Fruit fly (Drosophila melanogaster) whole organism, embryonic: ENCODE results near the gene MESR3.
A peak's percentile ranks its signal among the peaks of the same experiment; 100 is the strongest.

Experiments used
- ATbp ChIP-seq: fragments of 200-800 bp; sonication (Bioruptor generic); optimal IDR thresholded peaks from 2 replicates; lab custom pipeline; 2017; ENCODE audit warnings: missing biosample characterization, mild to moderate bottlenecking, missing genetic modification characterization, missing genetic modification reagents
- CG12219 ChIP-seq: fragments of 200-800 bp; sonication (Bioruptor generic); optimal IDR thresholded peaks from 3 replicates; lab custom pipeline; 2018; ENCODE audit warnings: missing biosample characterization, mild to moderate bottlenecking, missing genetic modification characterization
- CG14441 ChIP-seq: fragments of 200-800 bp; sonication (Bioruptor generic); IDR thresholded peaks from 2 replicates; pipeline ENCODE4 v1.3.6; 2022; ENCODE audit warnings: missing biosample characterization, missing genetic modification characterization
- CG15073 ChIP-seq: fragments of 200-800 bp; sonication (Bioruptor generic); optimal IDR thresholded peaks from 2 replicates; lab custom pipeline; 2016; ENCODE audit warnings: missing biosample characterization, missing genetic modification characterization
- CG15696 ChIP-seq: fragments of 200-800 bp; sonication (Bioruptor generic); optimal IDR thresholded peaks from 2 replicates; lab custom pipeline; 2019; ENCODE audit warnings: missing biosample characterization, mild to moderate bottlenecking, missing genetic modification characterization, moderate library complexity
- CG17328 ChIP-seq: fragments of 200-800 bp; sonication (Bioruptor generic); IDR thresholded peaks from 2 replicates; pipeline ENCODE4 v1.3.6; 2022; ENCODE audit warnings: missing biosample characterization, missing genetic modification characterization
- CG17361 ChIP-seq: fragments of 200-800 bp; sonication (Bioruptor generic); IDR thresholded peaks from 3 replicates; pipeline ENCODE4 v1.3.6; 2022; ENCODE audit warnings: missing biosample characterization, missing genetic modification characterization
- CG2712 ChIP-seq: fragments of 200-800 bp; optimal IDR thresholded peaks from 3 replicates; lab custom pipeline; 2019; ENCODE audit warnings: missing biosample characterization, mild to moderate bottlenecking, missing genetic modification characterization, moderate library complexity
- CG4854 ChIP-seq: fragments of 200-800 bp; sonication (Bioruptor generic); optimal IDR thresholded peaks from 2 replicates; lab custom pipeline; 2016; ENCODE audit warnings: missing biosample characterization, missing genetic modification characterization, inconsistent platforms
- CG7372 ChIP-seq: fragments of 200-800 bp; sonication (Bioruptor generic); IDR thresholded peaks from 2 replicates; pipeline ENCODE4 v1.3.6; 2022; ENCODE audit warnings: missing biosample characterization, missing genetic modification characterization
- CG7556 ChIP-seq: fragments of 200-800 bp; sonication (Bioruptor generic); optimal IDR thresholded peaks from 2 replicates; lab custom pipeline; 2017; ENCODE audit warnings: missing biosample characterization, mild to moderate bottlenecking, missing genetic modification characterization
- CG8924 ChIP-seq: fragments of 200-800 bp; optimal IDR thresholded peaks from 3 replicates; lab custom pipeline; 2019; ENCODE audit warnings: missing biosample characterization, mild to moderate bottlenecking, missing genetic modification characterization, moderate library complexity
- HHEX ChIP-seq: fragments of 200-800 bp; sonication (Bioruptor generic); optimal IDR thresholded peaks from 3 replicates; lab custom pipeline; 2017; ENCODE audit warnings: missing biosample characterization, mild to moderate bottlenecking, missing genetic modification characterization, missing genetic modification reagents
- HLH3B ChIP-seq: fragments of 200-800 bp; sonication (Bioruptor generic); IDR thresholded peaks from 2 replicates; pipeline ENCODE4 v1.3.6; 2022; ENCODE audit warnings: missing biosample characterization, missing genetic modification characterization
- Hr51 ChIP-seq, 2 experiments: fragments of 200-800 bp; sonication (Bioruptor generic); optimal IDR thresholded peaks; 2 replicates in 1 of 2; 3 replicates in 1 of 2; lab custom pipeline; 2016 to 2018; ENCODE audit warnings: missing biosample characterization in 2 of 2, missing genetic modification characterization in 2 of 2, mild to moderate bottlenecking in 1 of 2, moderate library complexity in 1 of 2
- Lhr ChIP-seq: fragments of 200-800 bp; sonication (Bioruptor generic); optimal IDR thresholded peaks from 3 replicates; lab custom pipeline; 2017; ENCODE audit warnings: mild to moderate bottlenecking, missing biosample characterization, missing genetic modification reagents, missing genetic modification characterization
- Oli ChIP-seq: fragments of 200-800 bp; sonication (Bioruptor generic); optimal IDR thresholded peaks from 2 replicates; lab custom pipeline; 2018; ENCODE audit warnings: missing biosample characterization, mild to moderate bottlenecking, missing genetic modification characterization, moderate library complexity
- Pdp1 ChIP-seq, 2 experiments: fragments of 200-800 bp; sonication (Bioruptor generic); optimal IDR thresholded peaks; 3 replicates each; lab custom pipeline; 2016; ENCODE audit warnings: missing biosample characterization in 2 of 2, missing genetic modification characterization in 2 of 2, mild to moderate bottlenecking in 1 of 2, moderate library complexity in 1 of 2
- Scr ChIP-seq: fragments of 200-800 bp; sonication (Bioruptor generic); IDR thresholded peaks from 2 replicates; pipeline ENCODE4 v1.3.6; 2022; ENCODE audit warnings: missing biosample characterization, missing genetic modification characterization; ENCODE audit not compliant: partially characterized antibody
- Trl ChIP-seq, 3 experiments: fragments of >200 bp in 2 of 3; fragments of 200-800 bp in 1 of 3; sonication (Bioruptor generic) in 1 of 3; optimal IDR thresholded peaks; 2 replicates in 1 of 3; 3 replicates in 2 of 3; lab custom pipeline; 2016 to 2017; ENCODE audit warnings: missing biosample characterization in 1 of 3, missing genetic modification characterization in 1 of 3
- ara ChIP-seq: fragments of 200-800 bp; sonication (Bioruptor generic); IDR thresholded peaks from 2 replicates; pipeline ENCODE4 v1.3.6; 2022; ENCODE audit warnings: missing biosample characterization, missing genetic modification characterization
- ase ChIP-seq: fragments of 200-800 bp; sonication (Bioruptor generic); IDR thresholded peaks from 3 replicates; pipeline ENCODE4 v1.3.6; 2022; ENCODE audit warnings: missing biosample characterization, missing genetic modification characterization
- bsh ChIP-seq, 2 experiments: fragments of 200-800 bp; sonication (Bioruptor generic); optimal IDR thresholded peaks; 2 replicates each; lab custom pipeline; 2017 to 2018; ENCODE audit warnings: mild to moderate bottlenecking in 2 of 2, missing biosample characterization in 2 of 2, missing genetic modification characterization in 2 of 2, moderate library complexity in 1 of 2
- caup ChIP-seq: fragments of 200-800 bp; sonication (Bioruptor generic); optimal IDR thresholded peaks from 3 replicates; lab custom pipeline; 2017; ENCODE audit warnings: missing biosample characterization, mild to moderate bottlenecking, missing genetic modification characterization, moderate library complexity; ENCODE audit not compliant: severe bottlenecking
- chif ChIP-seq, 2 experiments: fragments of 200-800 bp; sonication (Bioruptor generic); optimal IDR thresholded peaks; 3 replicates each; lab custom pipeline; 2016; ENCODE audit warnings: missing biosample characterization in 2 of 2, missing genetic modification characterization in 2 of 2
- ci ChIP-seq: fragments of 200-800 bp; sonication (Bioruptor generic); IDR thresholded peaks from 3 replicates; pipeline ENCODE4 v1.3.6; 2022; ENCODE audit warnings: missing biosample characterization, missing genetic modification characterization
- crc ChIP-seq: fragments of 200-800 bp; sonication (Bioruptor generic); optimal IDR thresholded peaks from 2 replicates; lab custom pipeline; 2016; ENCODE audit warnings: missing biosample characterization, missing genetic modification characterization
- eve ChIP-seq, 2 experiments: fragments of >200 bp; optimal IDR thresholded peaks; 2 replicates each; lab custom pipeline; 2017; ENCODE audit warnings: missing biosample characterization in 2 of 2, missing genetic modification characterization in 2 of 2
- fd96Cb ChIP-seq: fragments of 200-800 bp; sonication (Bioruptor generic); optimal IDR thresholded peaks from 2 replicates; lab custom pipeline; 2018; ENCODE audit warnings: missing biosample characterization, mild to moderate bottlenecking, missing genetic modification characterization, moderate library complexity
- gcm ChIP-seq: fragments of 200-800 bp; sonication (Bioruptor generic); optimal IDR thresholded peaks from 2 replicates; lab custom pipeline; 2019; ENCODE audit warnings: missing biosample characterization, mild to moderate bottlenecking, missing genetic modification characterization, moderate library complexity
- gem ChIP-seq: fragments of 200-800 bp; sonication (Bioruptor generic); optimal IDR thresholded peaks from 2 replicates; lab custom pipeline; 2019; ENCODE audit warnings: missing biosample characterization, mild to moderate bottlenecking, missing genetic modification characterization, moderate library complexity
- insv ChIP-seq, 2 experiments: fragments of 200-800 bp; sonication (Bioruptor generic); optimal IDR thresholded peaks; 3 replicates each; lab custom pipeline; 2016 to 2018; ENCODE audit warnings: missing biosample characterization in 2 of 2, missing genetic modification characterization in 2 of 2
- jing ChIP-seq: fragments of 200-800 bp; sonication (Bioruptor generic); optimal IDR thresholded peaks from 2 replicates; lab custom pipeline; 2018; ENCODE audit warnings: missing biosample characterization, mild to moderate bottlenecking, missing genetic modification characterization
- ken ChIP-seq: fragments of 200-800 bp; sonication (Bioruptor generic); IDR thresholded peaks from 3 replicates; pipeline ENCODE4 v1.3.6; 2022; ENCODE audit warnings: missing biosample characterization, missing genetic modification characterization
- lmd ChIP-seq: fragments of 200-800 bp; sonication (Bioruptor generic); IDR thresholded peaks from 2 replicates; pipeline ENCODE4 v1.3.6; 2022; ENCODE audit warnings: missing biosample characterization, missing genetic modification characterization
- org-1 ChIP-seq: fragments of 200-800 bp; sonication (Bioruptor generic); optimal IDR thresholded peaks from 2 replicates; lab custom pipeline; 2017; ENCODE audit warnings: missing biosample characterization, missing genetic modification characterization
- otp ChIP-seq: fragments of 200-800 bp; sonication (Bioruptor generic); IDR thresholded peaks from 3 replicates; pipeline ENCODE4, ENCODE4 v1.3.6; 2022; ENCODE audit warnings: missing biosample characterization, missing genetic modification characterization
- ranshi ChIP-seq: fragments of 200-800 bp; sonication (Bioruptor generic); IDR thresholded peaks from 2 replicates; pipeline ENCODE4 v1.3.6; 2022; ENCODE audit warnings: missing biosample characterization, missing genetic modification characterization
- repo ChIP-seq: fragments of 200-800 bp; sonication (Bioruptor generic); optimal IDR thresholded peaks from 2 replicates; lab custom pipeline; 2016; ENCODE audit warnings: missing biosample characterization, missing genetic modification characterization
- sens ChIP-seq: fragments of 200-800 bp; sonication (Bioruptor generic); peaks from one replicate; lab custom pipeline; 2016; ENCODE audit warnings: missing biosample characterization, missing genetic modification characterization
- sisA ChIP-seq: fragments of 200-800 bp; sonication (Bioruptor generic); IDR thresholded peaks from 2 replicates; pipeline ENCODE4 v1.3.6; 2022; ENCODE audit warnings: missing biosample characterization, missing genetic modification characterization
- slbo ChIP-seq: fragments of 200-800 bp; sonication (Bioruptor generic); IDR thresholded peaks from 2 replicates; pipeline ENCODE4 v1.3.6; 2022; ENCODE audit warnings: missing biosample characterization, missing genetic modification characterization
- stwl ChIP-seq: fragments of 200-800 bp; sonication (Bioruptor generic); optimal IDR thresholded peaks from 3 replicates; lab custom pipeline; 2018; ENCODE audit warnings: missing biosample characterization, mild to moderate bottlenecking, missing genetic modification characterization, moderate library complexity
- tin ChIP-seq: fragments of 200-800 bp; sonication (Bioruptor generic); optimal IDR thresholded peaks from 3 replicates; lab custom pipeline; 2016; ENCODE audit warnings: missing biosample characterization, missing genetic modification characterization
- zfh1 ChIP-seq: fragments of 200-800 bp; sonication (Bioruptor generic); IDR thresholded peaks from 3 replicates; pipeline ENCODE4 v1.3.6; 2022; ENCODE audit warnings: missing biosample characterization, missing genetic modification characterization

Gene MESR3

DNA sequence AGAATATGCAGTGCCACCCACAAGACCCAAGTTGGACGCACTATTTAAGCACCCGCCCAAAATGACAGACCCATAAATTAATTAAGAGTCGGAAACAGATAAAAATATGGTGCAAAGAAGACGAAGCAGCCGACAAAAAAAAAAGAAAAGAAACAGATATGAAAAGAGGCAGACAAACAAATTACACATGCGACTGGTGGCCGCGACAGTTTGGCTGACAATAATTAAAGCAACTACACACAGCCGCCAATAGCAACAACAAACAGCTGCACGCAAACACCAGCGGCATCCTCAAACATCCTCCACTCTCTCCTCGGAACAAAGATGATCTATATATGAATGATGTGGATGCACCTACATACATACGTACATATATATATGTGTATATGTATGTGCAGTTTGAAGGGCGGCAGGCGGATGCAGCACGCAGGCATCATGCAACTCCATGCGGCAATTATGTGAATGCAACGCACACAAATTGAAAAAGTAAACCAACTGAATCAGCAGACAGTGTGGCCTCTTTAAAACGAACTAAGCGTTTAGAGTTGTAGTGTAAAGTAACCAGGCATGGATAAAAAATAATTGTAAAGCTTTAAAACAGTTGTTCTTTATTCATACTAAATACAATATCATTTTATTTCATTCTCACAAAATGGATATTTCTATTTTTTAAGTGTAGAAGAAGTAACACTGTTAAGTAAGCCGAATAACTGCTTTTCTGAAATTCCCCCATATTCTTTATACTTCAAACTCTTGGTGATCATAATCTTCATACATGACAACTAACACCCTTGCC is 31.0 kb downstream of the MESR3 start (continued):
- no peak for TF ChIP-seq crc (GFP tag; lab: Kevin White, UChicago)
- peak; percentile 51 for TF ChIP-seq CG8924
- peak; percentile 15 for TF ChIP-seq Lhr (GFP tag; lab: Kevin White, UChicago)
- no peak for TF ChIP-seq CG17361 (GFP tag; lab: Robert Waterston, UW)
- no peak for TF ChIP-seq CG4854 (GFP tag; lab: Kevin White, UChicago)
- 0 out of 2 replicates have a peak, but pooled peaks have one; percentile 31 for TF ChIP-seq lmd (GFP tag; lab: Robert Waterston, UW)
- no peak for TF ChIP-seq CG2712
- TF ChIP-seq Pdp1 (GFP tag; optimal IDR thresholded peaks at IDR 0.05; lab: Kevin White, UChicago) = peak; percentile 2 to 32
- TF ChIP-seq CG7372 (GFP tag; lab: Robert Waterston, UW) = no peak
- TF ChIP-seq ase = no peak
- TF ChIP-seq Scr (GFP tag; lab: Robert Waterston, UW) = no peak
- no peak for TF ChIP-seq CG14441 (GFP tag; lab: Robert Waterston, UW)
- TF ChIP-seq Hr51 (GFP tag; optimal IDR thresholded peaks at IDR 0.05; lab: Kevin White, UChicago) = peak in 1 of 2 experiments; percentile 46
- TF ChIP-seq jing = no peak
- 0 out of 2 replicates have a peak, but pooled peaks have one; percentile 19 for TF ChIP-seq ranshi (GFP tag; lab: Robert Waterston, UW)
- peak; percentile 93 for TF ChIP-seq sens (GFP tag; lab: Kevin White, UChicago)
- peak; percentile 26; the same call in 1 of the 2 replicates for TF ChIP-seq slbo (GFP tag; lab: Robert Waterston, UW)
- peak; percentile 73 for TF ChIP-seq gem (tag; lab: Kevin White, UChicago)
- no peak for TF ChIP-seq tin
- TF ChIP-seq ara = no peak
- TF ChIP-seq CG12219 = peak; percentile 3
- no peak for TF ChIP-seq caup (GFP tag; lab: Kevin White, UChicago)
- TF ChIP-seq zfh1 (GFP tag; lab: Robert Waterston, UW) = peak; percentile 53; the same call in 1 of the 3 replicates
- no peak for TF ChIP-seq org-1
- TF ChIP-seq bsh (GFP tag; optimal IDR thresholded peaks at IDR 0.05; lab: Kevin White, UChicago) = peak; percentile 3 to 77
- peak; percentile 50 for TF ChIP-seq CG17328 (GFP tag; lab: Robert Waterston, UW)
- peak; percentile 23 for TF ChIP-seq fd96Cb
- TF ChIP-seq insv (GFP tag; optimal IDR thresholded peaks at IDR 0.05; lab: Kevin White, UChicago) = no peak
- TF ChIP-seq Trl (optimal IDR thresholded peaks at IDR 0.05; lab: Kevin White, UChicago) = no peak
- no peak for TF ChIP-seq Trl (GFP tag; optimal IDR thresholded peaks at IDR 0.05; lab: Kevin White, UChicago)
- peak; percentile 50 for TF ChIP-seq gcm
- TF ChIP-seq CG15696 = no peak
- TF ChIP-seq repo = no peak
- TF ChIP-seq HHEX = no peak
- no peak for TF ChIP-seq eve (GFP tag; optimal IDR thresholded peaks at IDR 0.05; lab: Kevin White, UChicago)
- peak; percentile 48; the same call in 1 of the 2 replicates for TF ChIP-seq HLH3B (GFP tag; lab: Robert Waterston, UW)
- TF ChIP-seq ATbp (GFP tag; lab: Kevin White, UChicago) = peak; percentile 6
- no peak for TF ChIP-seq ci
- peak; percentile 61 for TF ChIP-seq Oli (tag; lab: Kevin White, UChicago)
- TF ChIP-seq ken (GFP tag; lab: Robert Waterston, UW) = 0 out of 3 replicates have a peak, but pooled peaks have one; percentile 47
- TF ChIP-seq stwl (tag; lab: Kevin White, UChicago) = peak; percentile 1
- peak in 1 of 2 experiments; percentile 40 for TF ChIP-seq chif (GFP tag; optimal IDR thresholded peaks at IDR 0.05; lab: Kevin White, UChicago)
- peak; percentile 52 for TF ChIP-seq sisA (GFP tag; lab: Robert Waterston, UW)
- no peak for TF ChIP-seq CG15073 (GFP tag; lab: Kevin White, UChicago)
- 0 out of 3 replicates have a peak, but pooled peaks have one; percentile 5 for TF ChIP-seq otp (GFP tag; lab: Robert Waterston, UW)
- TF ChIP-seq CG7556 = peak; percentile 32
- TF ChIP-seq, all 482 proteins: peak for 84
